Worm (Caenorhabditis elegans): ENCODE data around the gene H10D18.1.

Gene H10D18.1

DNA sequence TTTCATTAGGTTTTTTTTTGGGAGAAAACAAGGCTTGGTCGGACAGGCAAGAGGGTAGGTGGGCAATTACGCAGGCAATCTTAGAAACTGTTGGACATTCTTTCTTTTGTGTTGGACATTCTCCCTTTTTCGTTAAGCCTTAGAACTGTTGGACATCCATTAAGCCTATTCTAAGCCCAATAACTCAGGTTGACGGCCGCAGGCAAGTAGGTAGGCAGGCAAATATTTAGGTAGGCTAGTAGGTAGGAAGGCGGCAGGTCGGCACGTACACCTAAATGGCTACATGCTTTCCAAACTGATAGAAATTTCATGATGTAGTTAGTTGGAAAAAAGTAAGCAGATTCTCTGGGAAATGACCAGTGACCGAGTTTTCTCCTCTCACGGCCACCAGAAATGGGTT lies 17.1 kb downstream of the H10D18.1 start:
- TF ChIP-seq R02D3.7 (tag; optimal IDR thresholded peaks at IDR 0.05): no peak
- no peak for TF ChIP-seq mdl-1 (tag; optimal IDR thresholded peaks at IDR 0.05)
- TF ChIP-seq ztf-1 (GFP tag; conservative IDR thresholded peaks at IDR 0.05): no peak
- TF ChIP-seq nhr-77 (tag; optimal IDR thresholded peaks at IDR 0.05): no peak
- no peak for TF ChIP-seq nhr-11 (tag; optimal IDR thresholded peaks at IDR 0.05)
- no peak for TF ChIP-seq lin-11 (tag; optimal IDR thresholded peaks at IDR 0.05)
- TF ChIP-seq gmeb-1 (tag; optimal IDR thresholded peaks at IDR 0.05): no peak
- no peak for TF ChIP-seq ztf-11 (tag; optimal IDR thresholded peaks at IDR 0.05)
- no peak for TF ChIP-seq alr-1 (tag; optimal IDR thresholded peaks at IDR 0.05)
- no peak for TF ChIP-seq C34F6.9 (tag; optimal IDR thresholded peaks at IDR 0.05)
- no peak for TF ChIP-seq nhr-237 (tag; optimal IDR thresholded peaks at IDR 0.05)
- TF ChIP-seq nhr-129 (tag; optimal IDR thresholded peaks at IDR 0.05): no peak
- TF ChIP-seq elt-3 (tag; optimal IDR thresholded peaks at IDR 0.05): no peak

DNA sequence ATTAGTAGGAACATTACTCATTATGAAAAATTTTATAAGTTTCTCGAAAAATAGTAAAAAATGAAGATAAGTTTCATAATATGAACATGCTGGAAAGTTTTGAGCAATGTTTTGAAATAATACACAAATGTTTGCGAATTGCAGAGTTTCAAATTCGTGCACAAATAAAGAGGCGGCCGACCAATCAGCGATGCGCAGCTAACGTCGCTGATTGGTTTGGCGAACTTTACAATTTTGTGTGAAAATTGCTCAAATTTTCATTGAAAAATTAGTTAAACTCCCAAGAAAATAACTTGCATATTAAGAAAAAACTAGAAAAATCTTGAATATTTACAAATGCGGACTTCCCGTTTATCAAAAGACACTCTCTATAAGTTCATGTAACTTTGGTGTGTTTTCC lies 17.6 kb downstream of the H10D18.1 start:
- TF ChIP-seq ztf-4 (tag; optimal IDR thresholded peaks at IDR 0.05) (no peak), crh-2 (tag; optimal IDR thresholded peaks at IDR 0.05) (no peak), fos-1 (tag; optimal IDR thresholded peaks at IDR 0.05) (no peak), nhr-21 (tag; optimal IDR thresholded peaks at IDR 0.05) (no peak), snpc-4 (tag; optimal IDR thresholded peaks at IDR 0.05) (no peak), aly-2 (tag; optimal IDR thresholded peaks at IDR 0.05) (no peak), R02D3.7 (tag; optimal IDR thresholded peaks at IDR 0.05) (no peak), ama-1 (optimal IDR thresholded peaks at IDR 0.05) (no peak), elt-1 (tag; optimal IDR thresholded peaks at IDR 0.05) (no peak)

DNA sequence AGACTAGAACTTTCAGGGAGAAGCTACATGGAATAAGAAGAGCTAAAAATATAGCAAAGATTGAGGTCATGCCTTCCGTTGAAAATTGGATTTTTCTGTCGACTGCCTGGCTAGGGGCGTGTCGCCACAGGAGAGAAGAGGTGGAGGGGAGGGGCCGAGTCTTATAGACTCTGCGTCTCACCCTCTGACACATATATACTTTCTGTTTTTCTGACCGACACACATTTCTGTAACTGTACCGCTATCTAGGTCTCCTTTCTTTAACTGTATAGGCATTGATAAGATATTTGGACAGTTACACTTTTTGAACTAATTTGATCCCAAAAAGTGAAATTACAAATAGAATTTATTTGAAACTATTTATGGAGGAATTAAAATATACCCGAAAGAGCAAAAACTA lies 26.4 kb downstream of the H10D18.1 start:
- TF ChIP-seq fos-1 (tag; optimal IDR thresholded peaks at IDR 0.05) (peak; percentile 53), sma-9 (GFP tag; optimal IDR thresholded peaks at IDR 0.05) (no peak), sma-9 (tag; optimal IDR thresholded peaks at IDR 0.05) (no peak)

DNA sequence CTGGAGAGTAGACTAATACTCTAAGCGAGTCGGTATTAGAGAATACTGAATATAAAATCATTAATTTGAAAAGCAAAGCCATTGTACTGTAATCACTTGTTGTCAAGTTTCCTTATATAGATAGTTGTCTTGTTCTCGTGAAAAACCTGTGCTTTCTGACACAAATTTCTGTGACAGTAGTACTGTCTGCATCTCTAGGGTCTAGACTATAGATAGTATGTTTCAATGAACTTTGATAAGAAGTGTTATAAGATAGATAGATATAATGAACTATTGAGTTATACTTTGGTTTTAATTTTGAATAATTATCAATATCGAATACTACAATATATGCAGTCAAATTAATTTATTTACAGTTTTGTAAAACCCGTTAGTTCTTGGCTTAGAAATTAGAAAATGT lies 28.9 kb downstream of the H10D18.1 start, which contains the start of gene ugt-32:
TSS of gene ugt-32 (minus strand) at position 82 of the 400 bp plus-strand sequence.
- peak; percentile 27 for TF ChIP-seq sma-9 (GFP tag; optimal IDR thresholded peaks at IDR 0.05)
- no peak for TF ChIP-seq sma-9 (tag; optimal IDR thresholded peaks at IDR 0.05)
- TF ChIP-seq blmp-1 (tag; optimal IDR thresholded peaks at IDR 0.05; ENCODE audit: insufficient read depth): no peak
- TF ChIP-seq fos-1 (tag; optimal IDR thresholded peaks at IDR 0.05): peak; percentile 38

DNA sequence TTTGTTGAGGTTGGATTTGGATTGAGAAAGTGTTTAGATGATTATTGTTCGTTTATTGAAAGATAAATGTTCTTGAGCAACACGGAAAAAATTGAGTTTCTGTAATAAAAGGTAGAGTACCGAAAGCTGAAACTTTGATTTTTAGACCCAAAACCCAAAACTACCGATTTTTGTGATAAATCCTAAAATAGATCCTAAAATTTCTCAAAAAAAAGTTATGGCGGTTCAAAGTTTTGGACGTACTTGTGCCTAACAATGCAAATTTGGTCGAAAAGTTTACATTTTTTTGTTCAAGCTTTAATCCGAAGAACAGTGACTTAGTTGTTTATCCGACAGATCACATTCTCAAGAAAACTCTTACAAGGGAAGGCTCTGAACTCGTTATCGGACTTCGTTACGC lies 32.3 kb downstream of the H10D18.1 start, which contains the start of gene nhr-185:
TSS of gene nhr-185 (minus strand) at position 101 of the 400 bp plus-strand sequence.
- TF ChIP-seq F13H6.1 (tag; optimal IDR thresholded peaks at IDR 0.05) (no peak), ztf-11 (tag; optimal IDR thresholded peaks at IDR 0.05) (no peak), elt-3 (tag; optimal IDR thresholded peaks at IDR 0.05) (no peak), egl-27 (tag; optimal IDR thresholded peaks at IDR 0.05) (no peak), sem-4 (tag; optimal IDR thresholded peaks at IDR 0.05) (no peak), R02D3.7 (tag; optimal IDR thresholded peaks at IDR 0.05) (no peak), ceh-16 (tag; optimal IDR thresholded peaks at IDR 0.05) (no peak), mbf-1 (tag; optimal IDR thresholded peaks at IDR 0.05) (no peak), nhr-129 (tag; optimal IDR thresholded peaks at IDR 0.05) (no peak), nhr-6 (tag; optimal IDR thresholded peaks at IDR 0.05) (no peak), nhr-237 (tag; optimal IDR thresholded peaks at IDR 0.05) (no peak), skn-1 (tag; optimal IDR thresholded peaks at IDR 0.05) (no peak)

DNA sequence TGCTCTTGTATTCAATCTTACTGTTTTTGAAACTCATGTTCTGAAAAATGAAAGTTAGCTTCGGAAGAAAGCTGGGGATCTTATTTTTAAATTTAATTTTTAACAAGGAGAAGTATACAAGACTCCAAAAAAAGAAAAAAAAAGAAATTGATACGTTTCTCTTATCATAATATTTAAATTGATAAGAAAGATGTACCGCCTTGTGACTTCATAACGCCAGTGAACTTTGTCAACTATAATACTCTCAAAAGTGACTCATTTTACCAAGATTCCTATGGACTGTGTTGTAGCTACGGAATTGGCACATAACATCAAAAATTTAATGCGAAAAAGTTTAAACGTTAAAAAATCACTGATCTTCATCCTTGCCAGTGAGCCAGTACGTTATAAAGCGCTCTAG lies 36.7 kb downstream of the H10D18.1 start:
- TF ChIP-seq nhr-10 (tag; optimal IDR thresholded peaks at IDR 0.05) (no peak), fos-1 (tag; optimal IDR thresholded peaks at IDR 0.05) (peak; percentile 86)

DNA sequence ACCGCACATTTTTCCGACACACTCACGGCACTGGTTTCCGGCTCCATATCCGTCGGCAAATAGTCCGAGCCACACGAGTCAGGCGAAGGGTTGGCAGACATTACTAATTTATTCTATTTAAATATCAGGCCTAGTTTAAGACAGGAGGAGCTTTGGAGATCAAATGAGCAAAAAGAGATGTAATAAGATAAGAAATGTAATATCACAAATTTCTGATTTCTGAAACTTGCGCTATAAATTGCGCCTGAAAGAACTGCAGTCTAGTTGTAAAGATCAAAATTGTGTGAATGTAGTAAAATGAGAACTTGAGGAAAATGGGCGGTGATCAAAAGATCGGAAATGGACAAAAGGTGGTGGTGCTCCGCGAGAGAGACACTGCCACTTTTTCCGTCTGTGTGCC lies 39.8 kb downstream of the H10D18.1 start, which contains the start of gene nhr-186:
TSS of gene nhr-186 (minus strand) at position 101 of the 400 bp plus-strand sequence.
- TF ChIP-seq unc-55 (GFP tag; optimal IDR thresholded peaks at IDR 0.05): no peak
- no peak for TF ChIP-seq nhr-10 (tag; optimal IDR thresholded peaks at IDR 0.05)
- no peak for TF ChIP-seq nhr-6 (tag; optimal IDR thresholded peaks at IDR 0.05)
- TF ChIP-seq crh-2 (tag; optimal IDR thresholded peaks at IDR 0.05): no peak
- no peak for TF ChIP-seq ceh-16 (tag; optimal IDR thresholded peaks at IDR 0.05)
- no peak for TF ChIP-seq snpc-4 (tag; optimal IDR thresholded peaks at IDR 0.05)
- no peak for TF ChIP-seq lsy-2 (tag; optimal IDR thresholded peaks at IDR 0.05)
- no peak for TF ChIP-seq skn-1 (tag; optimal IDR thresholded peaks at IDR 0.05)
- TF ChIP-seq zag-1 (tag; optimal IDR thresholded peaks at IDR 0.05): no peak
- TF ChIP-seq unc-39 (tag; optimal IDR thresholded peaks at IDR 0.05): no peak
- TF ChIP-seq ztf-11 (tag; optimal IDR thresholded peaks at IDR 0.05): no peak
- TF ChIP-seq peb-1 (tag; optimal IDR thresholded peaks at IDR 0.05): no peak
- no peak for TF ChIP-seq mdl-1 (tag; optimal IDR thresholded peaks at IDR 0.05)

Data from whole organism, L2 larva.